Worm (Caenorhabditis elegans) whole organism, young adult: Measurements from ENCODE around the gene Y66H1A.5.
A peak's percentile ranks its signal among the peaks of the same experiment; 100 is the strongest.

ENCODE experiments used
- B0019.2 ChIP-seq: fragments of 200-800 bp; sonication (Bioruptor generic); conservative IDR thresholded peaks from 2 replicates; pipeline ENCODE4 v1.3.6; 2022; ENCODE audit warnings: missing genetic modification reagents, missing genetic modification characterization, missing compliant biosample characterization
- C06A6.2 ChIP-seq: fragments of 200-800 bp; sonication (Bioruptor generic); conservative IDR thresholded peaks from 2 replicates; pipeline ENCODE4 v1.3.6; 2022; ENCODE audit warnings: missing genetic modification characterization, missing compliant biosample characterization
- F33H1.4 ChIP-seq: fragments of 200-800 bp; sonication (Bioruptor generic); IDR thresholded peaks from 2 replicates; pipeline ENCODE4 v1.3.6; 2022; ENCODE audit warnings: missing genetic modification reagents, missing genetic modification characterization, missing compliant biosample characterization
- F37B4.10 ChIP-seq: fragments of 200-800 bp; sonication (Bioruptor generic); IDR thresholded peaks from 2 replicates; pipeline ENCODE4 v1.3.6; 2022; ENCODE audit warnings: missing genetic modification characterization, missing compliant biosample characterization
- F52B5.7 ChIP-seq: sonication (generic microtip); optimal IDR thresholded peaks from 2 replicates; lab custom pipeline; 2016; ENCODE audit warnings: mild to moderate bottlenecking, missing genetic modification characterization, missing compliant biosample characterization
- F57A8.1 ChIP-seq: fragments of 200-800 bp; sonication (Bioruptor generic); optimal IDR thresholded peaks from 2 replicates; lab custom pipeline; 2018; ENCODE audit warnings: mild to moderate bottlenecking, missing genetic modification characterization, moderate library complexity, missing compliant biosample characterization
- Y53G8AR.9 ChIP-seq: fragments of 200-800 bp; sonication (Bioruptor generic); conservative IDR thresholded peaks from 2 replicates; pipeline ENCODE4 v1.3.6; 2022; ENCODE audit warnings: missing genetic modification reagents, missing genetic modification characterization, missing compliant biosample characterization
- Y79H2A.3 ChIP-seq: fragments of 200-800 bp; sonication (Bioruptor generic); conservative IDR thresholded peaks from 2 replicates; pipeline ENCODE4 v1.3.6; 2022; ENCODE audit warnings: missing genetic modification reagents, missing genetic modification characterization, missing compliant biosample characterization
- akir-1 ChIP-seq: fragments of 200-800 bp; sonication (Bioruptor generic); optimal IDR thresholded peaks from 2 replicates; lab custom pipeline; 2018; ENCODE audit warnings: mild to moderate bottlenecking, missing genetic modification characterization, moderate library complexity, missing compliant biosample characterization
- athp-1 ChIP-seq: sonication (generic microtip); optimal IDR thresholded peaks from 2 replicates; lab custom pipeline; 2017; ENCODE audit warnings: mild to moderate bottlenecking, missing genetic modification characterization, missing compliant biosample characterization
- cebp-1 ChIP-seq, 2 experiments: fragments of 200-800 bp in 1 of 2; sonication (Bioruptor generic) in 1 of 2; sonication (generic microtip) in 1 of 2; IDR thresholded peaks in 1 of 2; optimal IDR thresholded peaks in 1 of 2; 2 replicates each; pipeline versions ENCODE4 v1.3.6 to Lab custom; 2017 to 2022; ENCODE audit warnings: missing compliant biosample characterization in 2 of 2, missing genetic modification characterization in 2 of 2, mild to moderate bottlenecking in 1 of 2, missing genetic modification reagents in 1 of 2, moderate library complexity in 1 of 2
- ceh-58 ChIP-seq: fragments of 200-800 bp; sonication (Bioruptor generic); IDR thresholded peaks from 2 replicates; pipeline ENCODE4 v1.3.6; 2022; ENCODE audit warnings: missing genetic modification characterization, missing compliant biosample characterization
- ceh-79 ChIP-seq: sonication (generic microtip); optimal IDR thresholded peaks from 2 replicates; lab custom pipeline; 2017; ENCODE audit warnings: mild to moderate bottlenecking, missing genetic modification characterization, missing compliant biosample characterization
- ceh-91 ChIP-seq: fragments of 200-800 bp; sonication (Bioruptor generic); IDR thresholded peaks from 2 replicates; pipeline ENCODE4 v1.3.6; 2022; ENCODE audit warnings: missing genetic modification reagents, missing genetic modification characterization, missing compliant biosample characterization
- dpff-1 ChIP-seq: sonication (generic microtip); optimal IDR thresholded peaks from 2 replicates; lab custom pipeline; 2017; ENCODE audit warnings: mild to moderate bottlenecking, missing genetic modification characterization, missing compliant biosample characterization
- egl-18 ChIP-seq: fragments of 200-800 bp; sonication (Bioruptor generic); IDR thresholded peaks from 2 replicates; pipeline ENCODE4 v1.3.6; 2022; ENCODE audit warnings: missing genetic modification reagents, missing genetic modification characterization, missing compliant biosample characterization
- egrh-3 ChIP-seq: fragments of 200-800 bp; sonication (Bioruptor generic); IDR thresholded peaks from 2 replicates; pipeline ENCODE4 v1.3.6; 2022; ENCODE audit warnings: missing genetic modification reagents, missing genetic modification characterization, missing compliant biosample characterization
- ekl-4 ChIP-seq: fragments of 200-800 bp; sonication (Bioruptor generic); IDR thresholded peaks from 2 replicates; pipeline ENCODE4 v1.3.6; 2022; ENCODE audit warnings: missing genetic modification reagents, missing genetic modification characterization, missing compliant biosample characterization
- fkh-3 ChIP-seq: sonication (generic microtip); optimal IDR thresholded peaks from 2 replicates; lab custom pipeline; 2016; ENCODE audit warnings: mild to moderate bottlenecking, missing genetic modification characterization, missing compliant biosample characterization
- gei-17 ChIP-seq: fragments of 200-800 bp; sonication (Bioruptor generic); optimal IDR thresholded peaks from 2 replicates; lab custom pipeline; 2018; ENCODE audit warnings: mild to moderate bottlenecking, missing genetic modification characterization, missing compliant biosample characterization
- hmg-1.2 ChIP-seq: fragments of 200-800 bp; sonication (Bioruptor generic); IDR thresholded peaks from 2 replicates; pipeline ENCODE4 v1.3.6; 2022; ENCODE audit warnings: missing genetic modification reagents, missing genetic modification characterization, missing compliant biosample characterization
- lag-1 ChIP-seq: fragments of 200-800 bp; sonication (Bioruptor generic); IDR thresholded peaks from 2 replicates; pipeline ENCODE4 v1.3.6; 2022; ENCODE audit warnings: missing genetic modification reagents, missing genetic modification characterization, missing compliant biosample characterization
- let-526 ChIP-seq: fragments of 200-800 bp; sonication (Bioruptor generic); IDR thresholded peaks from 2 replicates; pipeline ENCODE4 v1.3.6; 2022; ENCODE audit warnings: missing genetic modification reagents, missing genetic modification characterization, missing compliant biosample characterization
- lin-54 ChIP-seq: fragments of 200-800 bp; sonication (Bioruptor generic); optimal IDR thresholded peaks from 2 replicates; lab custom pipeline; 2018; ENCODE audit warnings: mild to moderate bottlenecking, missing genetic modification characterization, missing compliant biosample characterization
- madf-10 ChIP-seq: sonication (generic microtip); optimal IDR thresholded peaks from 2 replicates; lab custom pipeline; 2016; ENCODE audit warnings: mild to moderate bottlenecking, missing genetic modification characterization, missing compliant biosample characterization
- madf-6 ChIP-seq: fragments of 200-800 bp; sonication (Bioruptor generic); IDR thresholded peaks from 2 replicates; pipeline ENCODE4 v1.3.6; 2022; ENCODE audit warnings: missing genetic modification reagents, missing genetic modification characterization, missing compliant biosample characterization
- madf-8 ChIP-seq: fragments of 200-800 bp; sonication (Bioruptor generic); conservative IDR thresholded peaks from 2 replicates; pipeline ENCODE4 v1.3.6; 2022; ENCODE audit warnings: missing genetic modification reagents, missing genetic modification characterization, missing compliant biosample characterization
- mcd-1 ChIP-seq: fragments of 200-800 bp; sonication (Bioruptor generic); IDR thresholded peaks from 2 replicates; pipeline ENCODE4 v1.3.6; 2022; ENCODE audit warnings: missing genetic modification reagents, missing genetic modification characterization, missing compliant biosample characterization
- mel-28 ChIP-seq: sonication (generic microtip); optimal IDR thresholded peaks from 2 replicates; lab custom pipeline; 2016; ENCODE audit warnings: borderline replicate concordance, mild to moderate bottlenecking, missing genetic modification characterization, missing compliant biosample characterization
- mes-4 ChIP-seq: sonication (generic microtip); optimal IDR thresholded peaks from 2 replicates; lab custom pipeline; 2016; ENCODE audit warnings: missing genotype, missing genetic modification characterization, missing compliant biosample characterization
- nfya-1 ChIP-seq: sonication (generic microtip); optimal IDR thresholded peaks from 2 replicates; lab custom pipeline; 2017; ENCODE audit warnings: antibody characterized with exemption, missing compliant biosample characterization, missing genetic modification characterization, borderline replicate concordance; ENCODE audit not compliant: insufficient read depth
- nfya-2 ChIP-seq: fragments of 200-800 bp; sonication (Bioruptor generic); IDR thresholded peaks from 2 replicates; pipeline ENCODE4 v1.3.6; 2022; ENCODE audit warnings: missing genetic modification reagents, missing genetic modification characterization, missing compliant biosample characterization
- nfyb-1 ChIP-seq: fragments of 200-800 bp; sonication (Bioruptor generic); IDR thresholded peaks from 2 replicates; pipeline ENCODE4 v1.3.6; 2022; ENCODE audit warnings: missing genetic modification reagents, missing genetic modification characterization, missing compliant biosample characterization
- nhr-120 ChIP-seq: fragments of 200-800 bp; sonication (Bioruptor generic); IDR thresholded peaks from 2 replicates; pipeline ENCODE4 v1.3.6; 2022; ENCODE audit warnings: missing genetic modification characterization, missing compliant biosample characterization
- nhr-179 ChIP-seq: sonication (generic microtip); optimal IDR thresholded peaks from 2 replicates; lab custom pipeline; 2016; ENCODE audit warnings: mild to moderate bottlenecking, missing genetic modification characterization, missing compliant biosample characterization
- rec-8 ChIP-seq, 2 experiments: sonication (generic microtip); optimal IDR thresholded peaks; 2 replicates each; lab custom pipeline; 2016; ENCODE audit warnings: mild to moderate bottlenecking in 2 of 2, missing genetic modification characterization in 2 of 2, missing genetic modification reagents in 2 of 2, missing genotype in 2 of 2, missing biosample characterization in 1 of 2, missing compliant biosample characterization in 1 of 2, moderate library complexity in 1 of 2
- snpc-1.3 ChIP-seq: sonication (generic microtip); optimal IDR thresholded peaks from 2 replicates; lab custom pipeline; 2017; ENCODE audit warnings: missing genetic modification characterization, mild to moderate bottlenecking, missing compliant biosample characterization, antibody characterized with exemption, moderate library complexity, missing genotype, missing genetic modification reagents; ENCODE audit not compliant: insufficient read depth
- snpc-4 ChIP-seq, 5 experiments: fragments of 150-350 bp in 1 of 5; sonication (generic microtip) in 4 of 5; optimal IDR thresholded peaks; 2 replicates each; lab custom pipeline; 2014 to 2018; ENCODE audit warnings: missing genetic modification characterization in 5 of 5, missing biosample characterization in 3 of 5, antibody characterized with exemption in 2 of 5, mild to moderate bottlenecking in 2 of 5, missing compliant biosample characterization in 2 of 5, missing genotype in 2 of 5, moderate library complexity in 2 of 5, missing genetic modification reagents in 1 of 5
- sptf-2 ChIP-seq: fragments of 200-800 bp; sonication (Bioruptor generic); optimal IDR thresholded peaks from 2 replicates; lab custom pipeline; 2018; ENCODE audit warnings: mild to moderate bottlenecking, missing genetic modification characterization, missing compliant biosample characterization
- tbp1 ChIP-seq: fragments of 200-800 bp; sonication (Bioruptor generic); optimal IDR thresholded peaks from 2 replicates; lab custom pipeline; 2018; ENCODE audit warnings: mild to moderate bottlenecking, missing genetic modification characterization, missing compliant biosample characterization
- tlf-1 ChIP-seq: fragments of 200-800 bp; sonication (Bioruptor generic); optimal IDR thresholded peaks from 2 replicates; lab custom pipeline; 2018; ENCODE audit warnings: mild to moderate bottlenecking, missing genetic modification characterization, missing compliant biosample characterization
- zfh-2 ChIP-seq: fragments of 200-800 bp; sonication (Bioruptor generic); conservative IDR thresholded peaks from 2 replicates; pipeline ENCODE4 v1.3.6; 2022; ENCODE audit warnings: missing genetic modification reagents, missing genetic modification characterization, missing compliant biosample characterization
- ztf-18 ChIP-seq: sonication (generic microtip); optimal IDR thresholded peaks from 2 replicates; lab custom pipeline; 2016; ENCODE audit warnings: missing genotype, mild to moderate bottlenecking, missing genetic modification characterization, missing compliant biosample characterization
- ztf-22 ChIP-seq: fragments of 200-800 bp; sonication (Bioruptor generic); optimal IDR thresholded peaks from 2 replicates; lab custom pipeline; 2018; ENCODE audit warnings: mild to moderate bottlenecking, missing genetic modification characterization, moderate library complexity, missing compliant biosample characterization
- ztf-6 ChIP-seq: fragments of 200-800 bp; sonication (Bioruptor generic); IDR thresholded peaks from 2 replicates; pipeline ENCODE4 v1.3.6; 2022; ENCODE audit warnings: missing genetic modification reagents, missing genetic modification characterization, missing compliant biosample characterization

The Y66H1A.5 gene

ce11 chrIV:425995-426394 is 2.9 kb downstream of the Y66H1A.5 start, which contains the start of gene garr-1:
Gene garr-1, plus strand, starts transcription at chrIV:426168.
- no peak for TF ChIP-seq fkh-3 (tag; lab: Kevin White, UChicago)
- TF ChIP-seq ceh-91 (GFP tag; lab: Robert Waterston, UW), result no peak
- no peak for TF ChIP-seq ceh-79 (tag; lab: Kevin White, UChicago)
- no peak for TF ChIP-seq let-526
- peak; percentile 68; the same call in 1 of the 2 replicates for TF ChIP-seq egrh-3 (GFP tag; lab: Robert Waterston, UW)
- TF ChIP-seq snpc-1.3 (tag; lab: Kevin White, UChicago), result no peak

- TF ChIP-seq akir-1 (GFP tag; lab: Kevin White, UChicago) (no peak), Y79H2A.3 (no peak), tbp1 (peak; percentile 27), ztf-22 (no peak), nfya-1 (tag; lab: Kevin White, UChicago) (no peak), F52B5.7 (tag; lab: Kevin White, UChicago) (no peak), nhr-179 (tag; lab: Kevin White, UChicago) (no peak), zfh-2 (no peak), ekl-4 (GFP tag; lab: Robert Waterston, UW) (no peak), tlf-1 (GFP tag; lab: Kevin White, UChicago) (peak; percentile 2), mes-4 (no peak), rec-8 (tag; optimal IDR thresholded peaks at IDR 0.05; lab: Kevin White, UChicago) (no peak), gei-17 (GFP tag; lab: Kevin White, UChicago) (no peak), snpc-4 (GFP tag; optimal IDR thresholded peaks at IDR 0.05; lab: Kevin White, UChicago) (peak; percentile 35), snpc-4 (tag; optimal IDR thresholded peaks at IDR 0.05; lab: Kevin White, UChicago) (peak in 2 of 4 experiments; percentile 51 to 52), dpff-1 (no peak), F37B4.10 (GFP tag; lab: Robert Waterston, UW) (no peak), egl-18 (GFP tag; lab: Robert Waterston, UW) (no peak), Y53G8AR.9 (GFP tag; lab: Robert Waterston, UW) (no peak), nfya-2 (GFP tag; lab: Robert Waterston, UW) (no peak), ceh-91 (GFP tag; lab: Robert Waterston, UW) (peak; percentile 37; the same call in 1 of the 2 replicates), ceh-58 (GFP tag; lab: Robert Waterston, UW) (no peak), ztf-18 (no peak), hmg-1.2 (GFP tag; lab: Robert Waterston, UW) (peak; percentile 31; the same call in 1 of the 2 replicates), mcd-1 (GFP tag; lab: Robert Waterston, UW) (peak; percentile 31; the same call in 1 of the 2 replicates), ztf-6 (GFP tag; lab: Robert Waterston, UW) (no peak), F33H1.4 (peak; percentile 87), C06A6.2 (GFP tag; lab: Robert Waterston, UW) (no peak), madf-8 (GFP tag; lab: Robert Waterston, UW) (no peak; the same call in 1 of the 2 replicates), nhr-120 (GFP tag; lab: Robert Waterston, UW) (no peak), sptf-2 (GFP tag; lab: Kevin White, UChicago) (no peak), mel-28 (no peak), lag-1 (no peak), madf-10 (tag; lab: Kevin White, UChicago) (no peak), lin-54 (peak; percentile 65), nfyb-1 (GFP tag; lab: Robert Waterston, UW) (no peak), F57A8.1 (GFP tag; lab: Kevin White, UChicago) (no peak), athp-1 (tag; lab: Kevin White, UChicago) (no peak), madf-6 (peak; percentile 74; the same call in 1 of the 2 replicates), B0019.2 (GFP tag; lab: Robert Waterston, UW) (no peak), cebp-1 (GFP tag; IDR thresholded peaks at IDR 0.05; lab: Robert Waterston, UW) (no peak), cebp-1 (tag; optimal IDR thresholded peaks at IDR 0.05; lab: Kevin White, UChicago) (no peak)
Measured at ce11 chrIV:425546-425945, 3.4 kb downstream of the Y66H1A.5 start.
